Worm (Caenorhabditis elegans): ENCODE data around the gene K08H2.5.

ce11 chrX:13245090-13245489, 3.0 kb upstream of the K08H2.5 start, which contains the start of gene hpl-1:
- TF ChIP-seq odd-2 (tag; optimal IDR thresholded peaks at IDR 0.05) (no peak), hlh-15 (tag; optimal IDR thresholded peaks at IDR 0.05) (no peak), dmd-4 (tag; optimal IDR thresholded peaks at IDR 0.05; ENCODE audit: borderline replicate concordance) (no peak), ceh-9 (tag; optimal IDR thresholded peaks at IDR 0.05) (no peak)
